Worm (Caenorhabditis elegans): Measurements from ENCODE around the gene nspf-1.
"Not testable (repeated sequence)": the region's sequence is repeated elsewhere in the genome, so short reads cannot be mapped to it uniquely, and the experiment has no call there.

The nspf-1 gene

DNA sequence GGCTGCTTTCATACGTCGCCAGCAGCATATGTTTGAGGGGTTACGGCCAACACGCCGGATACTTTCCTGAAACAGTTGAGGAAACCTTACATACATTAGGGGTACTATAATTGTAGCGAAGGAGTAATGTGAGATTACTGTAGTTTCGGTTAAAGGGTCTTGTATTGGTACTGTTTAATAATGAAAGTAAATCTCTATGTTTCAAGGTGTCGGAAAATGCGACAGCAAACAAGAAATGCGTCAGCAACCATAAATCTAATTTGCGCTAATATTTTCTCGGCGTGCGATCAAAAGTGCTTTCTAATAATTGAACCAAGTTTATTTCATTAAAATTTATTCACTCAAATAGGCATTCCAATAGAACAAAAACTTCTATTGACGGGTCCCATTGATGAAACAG, 15.1 kb upstream of the nspf-1 start, which contains the start of gene sri-57:
TSS of gene sri-57 (minus strand) at position 101 of the 400 bp plus-strand sequence.
- TF ChIP-seq hif-1, daf-12, ztf-7 (tag; optimal IDR thresholded peaks at IDR 0.05): not testable (repeated sequence)

DNA sequence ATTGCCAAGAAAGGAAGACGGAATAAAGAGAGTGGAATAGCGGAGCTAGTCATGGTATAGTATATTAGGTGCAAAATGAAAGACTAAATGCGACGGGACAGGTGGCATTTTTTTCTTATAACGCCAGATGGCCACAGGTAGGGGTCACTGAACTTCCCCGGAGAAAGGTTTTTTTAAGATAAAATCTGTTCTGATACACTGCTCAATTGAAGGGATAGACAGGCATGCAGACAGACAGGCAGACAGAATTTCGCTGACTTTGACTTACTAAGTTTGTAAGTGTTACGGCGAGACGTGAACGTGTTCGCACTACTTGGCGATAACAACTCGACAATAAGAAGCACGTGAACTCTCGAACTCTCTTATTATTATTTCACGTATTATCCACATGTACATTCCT, 13.9 kb upstream of the nspf-1 start, which contains the start of the genes F22E5.20 and F22E5.1:
TSS of gene F22E5.20 (minus strand) at position 101 of the 400 bp plus-strand sequence.
TSS of gene F22E5.1 (plus strand) at position 242 of the 400 bp plus-strand sequence.
- TF ChIP-seq T26A8.4 (GFP tag; IDR thresholded peaks at IDR 0.05); dve-1 (tag; optimal IDR thresholded peaks at IDR 0.05; ENCODE audit: insufficient read depth); F37D6.2 (tag; optimal IDR thresholded peaks at IDR 0.05): not testable (repeated sequence)

DNA sequence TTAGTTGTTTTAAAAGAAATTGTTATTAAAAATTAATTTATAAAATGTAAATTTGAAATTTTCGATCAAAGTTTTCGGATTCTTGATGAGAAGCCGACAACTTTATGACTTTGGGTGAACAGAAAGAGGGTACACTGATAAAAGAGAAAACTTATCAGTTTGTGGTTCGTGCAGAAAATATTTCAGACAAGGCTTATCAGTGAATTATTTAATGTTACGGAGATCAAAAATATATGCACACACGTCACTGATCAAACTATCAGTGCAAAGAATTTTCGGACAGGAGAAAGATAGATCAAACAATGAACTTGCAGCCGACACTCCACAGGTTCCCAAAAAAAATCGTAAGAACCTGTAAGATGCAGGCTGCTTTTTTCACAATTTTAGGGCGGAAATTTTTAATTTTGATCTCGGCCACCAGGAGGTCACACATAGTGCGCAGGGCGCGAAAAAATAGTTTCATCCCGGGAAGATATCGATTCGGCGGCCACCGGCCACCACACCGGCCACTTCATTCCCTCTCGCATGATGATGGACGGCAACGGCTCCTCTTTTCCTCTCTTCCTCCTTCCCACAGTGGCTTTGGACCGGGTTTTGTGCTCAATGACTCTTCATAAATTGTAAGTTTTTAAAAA, 9.8 kb upstream of the nspf-1 start, which contains the start of gene F22E5.17:
TSS of gene F22E5.17 (plus strand) at position 508 of the 635 bp plus-strand sequence.
- TF ChIP-seq fkh-10 (GFP tag; optimal IDR thresholded peaks at IDR 0.05) (no peak), pqm-1 (tag; optimal IDR thresholded peaks at IDR 0.05) (peak; percentile 94), dmd-6 (GFP tag; IDR thresholded peaks at IDR 0.05) (peak; percentile 92), nhr-28 (tag; optimal IDR thresholded peaks at IDR 0.05) (peak; percentile 88), hlh-11 (tag; optimal IDR thresholded peaks at IDR 0.05) (peak; percentile 63), lin-1 (GFP tag; IDR thresholded peaks at IDR 0.05) (0 out of 2 replicates have a peak, but pooled peaks have one; percentile 12), nhr-77 (tag; optimal IDR thresholded peaks at IDR 0.05) (peak; percentile 7), nhr-48 (tag; optimal IDR thresholded peaks at IDR 0.05) (peak; percentile 33), egl-43 (GFP tag; IDR thresholded peaks at IDR 0.05) (0 out of 2 replicates have a peak, but pooled peaks have one; percentile 41), ceh-44 (GFP tag; IDR thresholded peaks at IDR 0.05) (no peak), nhr-42 (GFP tag; IDR thresholded peaks at IDR 0.05) (no peak), nhr-102 (tag; optimal IDR thresholded peaks at IDR 0.05) (peak; percentile 22), mdl-1 (tag; optimal IDR thresholded peaks at IDR 0.05) (no peak), Y75B8A.6 (GFP tag; IDR thresholded peaks at IDR 0.05) (no peak), ces-1 (GFP tag; optimal IDR thresholded peaks at IDR 0.05) (no peak), arid-1 (GFP tag; conservative IDR thresholded peaks at IDR 0.05) (no peak), php-3 (GFP tag; IDR thresholded peaks at IDR 0.05) (peak; percentile 48; the same call in 1 of the 2 replicates), nhr-111 (GFP tag; optimal IDR thresholded peaks at IDR 0.05) (no peak)

DNA sequence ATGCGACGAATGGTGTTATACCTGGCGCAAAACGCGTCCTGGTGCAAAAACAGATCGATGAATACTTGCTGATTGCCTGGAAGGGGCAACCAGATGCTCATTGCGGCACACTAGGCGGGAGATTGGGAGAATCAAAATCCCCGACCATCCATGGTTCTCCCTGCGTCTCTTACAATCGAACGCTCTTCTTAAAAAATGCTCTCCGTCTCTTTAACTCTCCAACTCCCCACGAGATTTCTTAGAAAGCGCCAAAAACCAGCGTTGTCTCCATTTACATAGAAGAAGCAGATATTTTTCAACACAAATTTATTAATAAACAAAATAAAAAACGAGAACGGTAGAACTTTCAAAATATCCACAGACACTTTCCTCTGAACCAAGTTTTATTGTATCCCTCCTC, 6.3 kb upstream of the nspf-1 start, which contains the start of gene F34D6.1:
TSS of gene F34D6.1 (minus strand) at position 101 of the 400 bp plus-strand sequence.
- peak; percentile 36 for TF ChIP-seq aha-1 (tag)
- TF ChIP-seq zip-11 (GFP tag; IDR thresholded peaks at IDR 0.05), result no peak
- TF ChIP-seq nhr-76 (tag; optimal IDR thresholded peaks at IDR 0.05), result no peak
- TF ChIP-seq ceh-32 (tag; optimal IDR thresholded peaks at IDR 0.05; ENCODE audit: poor library complexity), result no peak

DNA sequence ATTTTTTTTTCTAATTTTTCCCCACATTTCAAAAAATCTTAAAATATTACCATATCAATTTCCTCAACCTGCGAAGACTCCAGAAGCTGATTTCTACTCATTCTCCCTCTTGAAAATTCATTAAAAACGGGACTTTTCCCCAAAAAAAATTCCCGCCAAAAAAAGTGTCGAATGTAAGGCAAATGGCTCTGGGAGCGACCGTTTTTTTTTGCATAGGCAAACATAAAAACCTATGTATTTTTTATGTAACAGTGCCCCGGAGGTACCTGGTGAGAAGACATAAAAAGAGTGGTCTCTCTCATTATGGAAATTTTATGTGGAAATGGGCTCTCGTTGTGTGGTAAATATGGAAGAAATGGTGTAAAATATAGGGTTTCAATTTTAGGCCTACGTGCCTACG, 3.2 kb upstream of the nspf-1 start, which contains the start of gene ceh-87:
TSS of gene ceh-87 (minus strand) at position 101 of the 400 bp plus-strand sequence.
- no peak for TF ChIP-seq daf-8 (GFP tag; IDR thresholded peaks at IDR 0.05)
- no peak for TF ChIP-seq cey-2 (tag; optimal IDR thresholded peaks at IDR 0.05; ENCODE audit: borderline replicate concordance, insufficient read depth)
- TF ChIP-seq mdl-1 (tag; optimal IDR thresholded peaks at IDR 0.05), result no peak
- no peak for TF ChIP-seq zip-2 (tag; optimal IDR thresholded peaks at IDR 0.05)
- TF ChIP-seq mdt-29 (GFP tag; IDR thresholded peaks at IDR 0.05), result no peak
- TF ChIP-seq jun-1 (tag; optimal IDR thresholded peaks at IDR 0.05), result no peak
- no peak for TF ChIP-seq lsy-2 (tag; optimal IDR thresholded peaks at IDR 0.05)
- TF ChIP-seq F37D6.2 (tag; optimal IDR thresholded peaks at IDR 0.05), result no peak
- no peak for TF ChIP-seq madf-9 (GFP tag; conservative IDR thresholded peaks at IDR 0.05)
- TF ChIP-seq F49E8.2 (tag; optimal IDR thresholded peaks at IDR 0.05; ENCODE audit: borderline replicate concordance), result no peak

Measured in whole organism, L4 larva.